Worm (Caenorhabditis elegans) whole organism, early embryonic: ENCODE measurements around the gene xbp-1.

Experiments
- B0310.2 ChIP-seq: sonication (generic microtip); optimal IDR thresholded peaks from 2 replicates; lab custom pipeline; 2016; ENCODE audit warnings: mild to moderate bottlenecking, missing genetic modification characterization, missing compliant biosample characterization
- aly-1 ChIP-seq: sonication (generic microtip); optimal IDR thresholded peaks from 2 replicates; lab custom pipeline; 2016; ENCODE audit warnings: missing genetic modification characterization, missing compliant biosample characterization
- ama-1 ChIP-seq: fragments of 150-350 bp; optimal IDR thresholded peaks from 2 replicates; lab custom pipeline; 2014
- ceh-36 ChIP-seq: sonication (generic microtip); optimal IDR thresholded peaks from 2 replicates; lab custom pipeline; 2016; ENCODE audit warnings: missing genetic modification characterization, inconsistent platforms, missing compliant biosample characterization
- ets-7 ChIP-seq: sonication (generic microtip); optimal IDR thresholded peaks from 2 replicates; lab custom pipeline; 2016; ENCODE audit warnings: missing genotype, missing genetic modification characterization, missing compliant biosample characterization
- flt-1 ChIP-seq: fragments of 200-800 bp; sonication (Bioruptor generic); IDR thresholded peaks from 2 replicates; pipeline ENCODE4 v1.3.6; 2022; ENCODE audit warnings: missing genetic modification characterization, missing compliant biosample characterization
- hmbx-1 ChIP-seq: sonication (generic microtip); optimal IDR thresholded peaks from 2 replicates; lab custom pipeline; 2016; ENCODE audit warnings: mild to moderate bottlenecking, missing genetic modification characterization, missing compliant biosample characterization
- hmg-4 ChIP-seq: fragments of 200-800 bp; sonication (Bioruptor generic); optimal IDR thresholded peaks from 2 replicates; lab custom pipeline; 2018; ENCODE audit warnings: mild to moderate bottlenecking, missing genetic modification characterization, missing compliant biosample characterization
- hnd-1 ChIP-seq: sonication (generic microtip); optimal IDR thresholded peaks from 2 replicates; lab custom pipeline; 2016; ENCODE audit warnings: missing genetic modification characterization, missing compliant biosample characterization
- pes-1 ChIP-seq: fragments of 200-800 bp; sonication (Bioruptor generic); IDR thresholded peaks from 2 replicates; pipeline ENCODE4 v1.3.6; 2022; ENCODE audit warnings: missing genetic modification reagents, missing genetic modification characterization, missing compliant biosample characterization
- scrt-1 ChIP-seq: fragments of 200-800 bp; sonication (Bioruptor generic); IDR thresholded peaks from 2 replicates; pipeline ENCODE4 v1.3.6; 2022; ENCODE audit warnings: missing genetic modification characterization, missing compliant biosample characterization
- sea-1 ChIP-seq: fragments of 200-800 bp; sonication (Bioruptor generic); conservative IDR thresholded peaks from 2 replicates; pipeline ENCODE4 v1.3.6; 2022; ENCODE audit warnings: missing genetic modification characterization, missing compliant biosample characterization
- tbx-11 ChIP-seq: fragments of 200-800 bp; sonication (Bioruptor generic); IDR thresholded peaks from 2 replicates; pipeline ENCODE4 v1.3.6; 2022; ENCODE audit warnings: missing genetic modification characterization, missing compliant biosample characterization
- tra-4 ChIP-seq: sonication (generic microtip); optimal IDR thresholded peaks from 2 replicates; lab custom pipeline; 2017; ENCODE audit warnings: missing genetic modification characterization, missing compliant biosample characterization

- TF ChIP-seq flt-1 (GFP tag; lab: Robert Waterston, UW): no peak
- no peak for TF ChIP-seq aly-1
- no peak for TF ChIP-seq ama-1 (lab: Kevin White, UChicago)
- TF ChIP-seq ets-7 (tag; lab: Kevin White, UChicago): no peak
- TF ChIP-seq tra-4 (tag; lab: Kevin White, UChicago): no peak
- no peak for TF ChIP-seq sea-1 (GFP tag; lab: Robert Waterston, UW)
- no peak for TF ChIP-seq pes-1 (GFP tag; lab: Robert Waterston, UW)
- TF ChIP-seq B0310.2 (tag; lab: Kevin White, UChicago): no peak
- TF ChIP-seq tbx-11 (GFP tag; lab: Robert Waterston, UW): no peak
- no peak for TF ChIP-seq hnd-1 (tag; lab: Kevin White, UChicago)
- no peak for TF ChIP-seq hmg-4 (GFP tag; lab: Kevin White, UChicago)
- TF ChIP-seq hmbx-1 (tag; lab: Kevin White, UChicago): no peak
- TF ChIP-seq ceh-36: no peak
- no peak for TF ChIP-seq scrt-1
These were observed 33.8 kb downstream of the xbp-1 start for ce11 chrIII:4227363-4227762.
